Worm (Caenorhabditis elegans): ENCODE results near the gene ZK945.7.

- TF ChIP-seq dpl-1 (GFP tag; optimal IDR thresholded peaks at IDR 0.05) (no peak), daf-12 (tag; optimal IDR thresholded peaks at IDR 0.05) (no peak), unc-130 (GFP tag; optimal IDR thresholded peaks at IDR 0.05) (no peak), F26F4.8 (GFP tag; conservative IDR thresholded peaks at IDR 0.05) (no peak), mdl-1 (tag; optimal IDR thresholded peaks at IDR 0.05) (no peak), nhr-41 (GFP tag; IDR thresholded peaks at IDR 0.05) (no peak), zag-1 (tag; optimal IDR thresholded peaks at IDR 0.05) (no peak), ceh-82 (tag; optimal IDR thresholded peaks at IDR 0.05) (no peak), nhr-48 (tag; optimal IDR thresholded peaks at IDR 0.05) (no peak), attf-4 (tag; optimal IDR thresholded peaks at IDR 0.05) (no peak), unc-62 (GFP tag; optimal IDR thresholded peaks at IDR 0.05 in 1 of 2) (no peak), unc-62 (tag; optimal IDR thresholded peaks at IDR 0.05) (no peak), pqm-1 (tag; optimal IDR thresholded peaks at IDR 0.05) (no peak)
Observed at ce11 chrII:10108377-10108776, at the start of gene ZK945.7, which contains the start of gene ZK945.8.
